Fruit fly (Drosophila melanogaster) whole organism, embryonic: ENCODE results near the gene fw.

Experiments used
- Aef1 ChIP-seq: fragments of 200-800 bp; sonication (Bioruptor generic); IDR thresholded peaks from 3 replicates; pipeline ENCODE4 v1.3.6; 2022; ENCODE audit warnings: missing biosample characterization, missing genetic modification characterization
- CG10565 ChIP-seq: fragments of 200-800 bp; sonication (Bioruptor generic); optimal IDR thresholded peaks from 3 replicates; lab custom pipeline; 2016; ENCODE audit warnings: missing biosample characterization, mild to moderate bottlenecking, missing genetic modification characterization
- CG30403 ChIP-seq: fragments of 200-800 bp; sonication (Bioruptor generic); optimal IDR thresholded peaks from 3 replicates; lab custom pipeline; 2016; ENCODE audit warnings: missing biosample characterization, missing genetic modification characterization
- CG6689 ChIP-seq: fragments of 200-800 bp; sonication (Bioruptor generic); IDR thresholded peaks from 2 replicates; pipeline ENCODE4 v1.3.6; 2022; ENCODE audit warnings: missing biosample characterization, missing genetic modification characterization
- D19A ChIP-seq: fragments of 200-800 bp; optimal IDR thresholded peaks from 3 replicates; lab custom pipeline; 2019; ENCODE audit warnings: missing biosample characterization, mild to moderate bottlenecking, missing genetic modification characterization, moderate library complexity
- bab2 ChIP-seq: fragments of 200-800 bp; sonication (Bioruptor generic); optimal IDR thresholded peaks from 2 replicates; lab custom pipeline; 2016; ENCODE audit warnings: missing biosample characterization, missing genetic modification characterization
- cas ChIP-seq: fragments of 200-800 bp; sonication (Bioruptor generic); IDR thresholded peaks from 2 replicates; pipeline ENCODE4 v1.3.6; 2022; ENCODE audit warnings: missing biosample characterization, missing genetic modification characterization
- sima ChIP-seq: fragments of 200-800 bp; sonication (Bioruptor generic); optimal IDR thresholded peaks from 2 replicates; lab custom pipeline; 2016; ENCODE audit warnings: missing biosample characterization, missing genetic modification characterization

- TF ChIP-seq cas (GFP tag; lab: Robert Waterston, UW) (no peak), Aef1 (GFP tag; lab: Robert Waterston, UW) (no peak), CG10565 (no peak), sima (GFP tag; lab: Kevin White, UChicago) (no peak), D19A (tag; lab: Kevin White, UChicago) (no peak), CG6689 (no peak), bab2 (GFP tag; lab: Kevin White, UChicago) (no peak), CG30403 (GFP tag; lab: Kevin White, UChicago) (no peak)
Measured at dm6 chrX:12013098-12013493, 9.4 kb upstream of the fw start.
